Worm (Caenorhabditis elegans): ENCODE data around the gene F46H6.5.
A peak's percentile ranks its signal among the peaks of the same experiment; 100 is the strongest.

Gene F46H6.5

DNA sequence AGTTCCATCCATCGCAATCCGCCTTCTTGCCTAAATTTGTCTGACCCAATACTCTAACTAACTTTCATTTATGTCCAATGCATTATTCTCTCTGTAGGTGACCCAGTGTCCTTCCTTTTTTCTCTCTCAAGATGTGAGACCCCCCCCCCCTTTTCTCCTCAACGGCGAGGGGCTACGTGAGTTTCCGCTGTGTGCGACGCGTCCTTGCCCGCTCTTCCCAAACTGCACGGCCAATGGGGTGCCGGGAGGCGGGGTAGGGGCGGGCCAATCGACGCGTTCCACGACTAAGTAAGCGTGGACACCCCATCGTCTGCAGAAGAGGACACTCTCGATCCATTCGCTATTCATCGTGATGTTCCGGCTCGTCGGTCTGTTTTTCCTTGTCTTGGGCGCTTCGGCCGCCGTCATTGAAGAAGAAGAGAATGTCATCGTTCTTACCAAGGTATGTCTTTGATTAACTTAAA lies 31.9 kb upstream of the F46H6.5 start, which contains the start of gene pdi-2 (continued):
- no peak for TF ChIP-seq zfp-2 (tag; optimal IDR thresholded peaks at IDR 0.05)
- peak in 1 of 2 experiments; percentile 99 for TF ChIP-seq hif-1 (tag; optimal IDR thresholded peaks at IDR 0.05)
- TF ChIP-seq fos-1 (tag; optimal IDR thresholded peaks at IDR 0.05), result no peak
- TF ChIP-seq dmd-9 (GFP tag; IDR thresholded peaks at IDR 0.05), result no peak; the same call in 1 of the 2 replicates
- no peak for TF ChIP-seq Y105C5A.15 (GFP tag; IDR thresholded peaks at IDR 0.05)
- TF ChIP-seq daf-12 (tag; optimal IDR thresholded peaks at IDR 0.05), result no peak
- no peak for TF ChIP-seq snpc-4 (tag; optimal IDR thresholded peaks at IDR 0.05)
- peak; percentile 86 for TF ChIP-seq hmg-1.1 (GFP tag; IDR thresholded peaks at IDR 0.05)
- TF ChIP-seq lin-38 (GFP tag; IDR thresholded peaks at IDR 0.05), result peak; percentile 43
- peak; percentile 23 for TF ChIP-seq pqm-1 (tag; optimal IDR thresholded peaks at IDR 0.05)
- TF ChIP-seq aly-2 (tag; optimal IDR thresholded peaks at IDR 0.05), result no peak
- TF ChIP-seq mdl-1 (tag; optimal IDR thresholded peaks at IDR 0.05), result peak in 1 of 2 experiments; percentile 68
- peak; percentile 59; the same call in 1 of the 2 replicates for TF ChIP-seq tra-1 (GFP tag; IDR thresholded peaks at IDR 0.05)
- TF ChIP-seq tag-97 (GFP tag; IDR thresholded peaks at IDR 0.05), result no peak
- TF ChIP-seq php-3 (GFP tag; IDR thresholded peaks at IDR 0.05), result no peak
- peak; percentile 49 for TF ChIP-seq nhr-111 (GFP tag; optimal IDR thresholded peaks at IDR 0.05)
- no peak for TF ChIP-seq zfp-3 (GFP tag; conservative IDR thresholded peaks at IDR 0.05)
- peak; percentile 32 for TF ChIP-seq nhr-48 (tag; optimal IDR thresholded peaks at IDR 0.05)
- TF ChIP-seq saeg-2 (GFP tag; IDR thresholded peaks at IDR 0.05), result 0 out of 2 replicates have a peak, but pooled peaks have one; percentile 25
- TF ChIP-seq ctbp-1 (GFP tag; IDR thresholded peaks at IDR 0.05), result peak; percentile 90
- peak; percentile 98 for TF ChIP-seq set-16 (GFP tag; IDR thresholded peaks at IDR 0.05)
- TF ChIP-seq sdz-12 (GFP tag; optimal IDR thresholded peaks at IDR 0.05), result peak; percentile 27
- no peak for TF ChIP-seq F44E2.7 (GFP tag; IDR thresholded peaks at IDR 0.05)
- no peak for TF ChIP-seq unc-130 (GFP tag; optimal IDR thresholded peaks at IDR 0.05)
- TF ChIP-seq lin-1 (GFP tag; IDR thresholded peaks at IDR 0.05), result peak; percentile 70; the same call in 1 of the 2 replicates
- no peak for TF ChIP-seq ceh-82 (tag; optimal IDR thresholded peaks at IDR 0.05)
- peak; percentile 42; the same call in 1 of the 2 replicates for TF ChIP-seq madf-9 (GFP tag; conservative IDR thresholded peaks at IDR 0.05)
- no peak for TF ChIP-seq F26F4.8 (GFP tag; conservative IDR thresholded peaks at IDR 0.05)
- TF ChIP-seq unc-62 (GFP tag; optimal IDR thresholded peaks at IDR 0.05 in 1 of 2), result peak in 1 of 2 experiments; percentile 91
- no peak for TF ChIP-seq unc-62 (tag; optimal IDR thresholded peaks at IDR 0.05)
- no peak for TF ChIP-seq ces-1 (GFP tag; optimal IDR thresholded peaks at IDR 0.05)
- TF ChIP-seq jun-1 (tag; optimal IDR thresholded peaks at IDR 0.05), result peak; percentile 31
- no peak for TF ChIP-seq ceh-20 (GFP tag; IDR thresholded peaks at IDR 0.05)
- TF ChIP-seq spr-1 (tag; optimal IDR thresholded peaks at IDR 0.05), result no peak
- TF ChIP-seq zip-11 (GFP tag; IDR thresholded peaks at IDR 0.05), result no peak
- TF ChIP-seq ztf-11 (tag; optimal IDR thresholded peaks at IDR 0.05), result no peak
- peak; percentile 76 for TF ChIP-seq ama-1 (optimal IDR thresholded peaks at IDR 0.05)
- TF ChIP-seq pha-4 (GFP tag; IDR thresholded peaks at IDR 0.05), result peak; percentile 76
- TF ChIP-seq pha-4 (tag; optimal IDR thresholded peaks at IDR 0.05), result no peak
- no peak for TF ChIP-seq nhr-76 (tag; optimal IDR thresholded peaks at IDR 0.05)
- TF ChIP-seq daf-16 (GFP tag; optimal IDR thresholded peaks at IDR 0.05), result no peak
- peak; percentile 62 for TF ChIP-seq daf-16 (tag; optimal IDR thresholded peaks at IDR 0.05)
- TF ChIP-seq ZK337.2 (GFP tag; IDR thresholded peaks at IDR 0.05), result no peak
- peak; percentile 70 for TF ChIP-seq hlh-30 (tag; optimal IDR thresholded peaks at IDR 0.05; ENCODE audit: insufficient read depth)
- TF ChIP-seq nhr-102 (tag; optimal IDR thresholded peaks at IDR 0.05), result peak; percentile 13
- TF ChIP-seq F10B5.3 (tag; optimal IDR thresholded peaks at IDR 0.05), result no peak
- no peak for TF ChIP-seq lim-7 (GFP tag; IDR thresholded peaks at IDR 0.05)
- TF ChIP-seq zag-1 (tag; optimal IDR thresholded peaks at IDR 0.05), result no peak
- no peak for TF ChIP-seq attf-4 (tag; optimal IDR thresholded peaks at IDR 0.05)
- TF ChIP-seq aha-1 (tag), result peak; percentile 100
- TF ChIP-seq mes-2 (tag; optimal IDR thresholded peaks at IDR 0.05; ENCODE audit: poor library complexity, severe bottlenecking), result peak; percentile 48
- TF ChIP-seq snpc-1.2 (GFP tag; IDR thresholded peaks at IDR 0.05), result no peak

Data from whole organism, L4 larva.